Worm (Caenorhabditis elegans) whole organism, late embryonic: Measurements from ENCODE around the gene F40F8.11.

Experiments used
- ahr-1 ChIP-seq: sonication (generic microtip); optimal IDR thresholded peaks from 2 replicates; lab custom pipeline; 2016; ENCODE audit warnings: missing genetic modification characterization, missing compliant biosample characterization
- ama-1 ChIP-seq: fragments of 150-350 bp; optimal IDR thresholded peaks from 2 replicates; lab custom pipeline; 2014
- dmd-4 ChIP-seq: sonication (generic microtip); optimal IDR thresholded peaks from 2 replicates; lab custom pipeline; 2016; ENCODE audit warnings: borderline replicate concordance, missing genetic modification characterization, missing compliant biosample characterization
- dve-1 ChIP-seq: sonication (generic microtip); optimal IDR thresholded peaks from 2 replicates; lab custom pipeline; 2017; ENCODE audit warnings: antibody characterized with exemption, mild to moderate bottlenecking, missing genetic modification characterization, missing compliant biosample characterization
- fkh-10 ChIP-seq: fragments of 150-350 bp; optimal IDR thresholded peaks from 2 replicates; lab custom pipeline; 2014; ENCODE audit warnings: missing biosample characterization, missing genetic modification reagents, missing genetic modification characterization
- lim-6 ChIP-seq: sonication (generic microtip); optimal IDR thresholded peaks from 2 replicates; lab custom pipeline; 2016; ENCODE audit warnings: missing genetic modification characterization, missing compliant biosample characterization
- odd-2 ChIP-seq: sonication (generic microtip); optimal IDR thresholded peaks from 2 replicates; lab custom pipeline; 2017; ENCODE audit warnings: antibody characterized with exemption, mild to moderate bottlenecking, missing genetic modification characterization, missing compliant biosample characterization
- pag-3 ChIP-seq: sonication (generic microtip); optimal IDR thresholded peaks from 2 replicates; lab custom pipeline; 2016; ENCODE audit warnings: missing compliant biosample characterization, missing genetic modification characterization, borderline replicate concordance
- pqm-1 ChIP-seq: sonication (generic microtip); optimal IDR thresholded peaks from 2 replicates; lab custom pipeline; 2016; ENCODE audit warnings: missing genetic modification characterization, missing compliant biosample characterization
- unc-42 ChIP-seq: sonication (generic microtip); optimal IDR thresholded peaks from 2 replicates; lab custom pipeline; 2016; ENCODE audit warnings: missing genotype, missing genetic modification characterization, missing compliant biosample characterization

DNA sequence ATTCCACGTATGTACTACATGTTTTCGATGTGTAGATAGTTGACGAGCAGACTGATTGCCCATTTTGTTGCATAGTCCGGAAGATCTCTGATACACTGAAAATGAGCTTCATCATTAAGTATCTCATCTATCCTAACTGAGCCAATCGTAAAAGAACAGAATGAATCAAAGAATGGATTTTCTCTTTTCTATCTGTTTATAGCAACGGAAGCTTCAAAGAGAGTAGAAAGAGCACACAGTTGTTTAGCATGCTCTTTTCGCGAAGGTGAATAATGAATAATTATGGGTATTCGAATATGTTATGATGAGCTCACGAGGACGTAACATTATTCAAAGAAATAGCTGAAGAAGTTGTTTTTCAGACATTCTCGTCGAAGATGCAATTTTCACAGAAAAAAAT lies 21.3 kb downstream of the F40F8.11 start, which contains the start of gene glb-4:
- TF ChIP-seq dve-1 (tag; lab: Kevin White, UChicago) (no peak), ama-1 (lab: Kevin White, UChicago) (no peak), odd-2 (tag; lab: Kevin White, UChicago) (no peak), dmd-4 (tag; lab: Kevin White, UChicago) (no peak), pqm-1 (tag; lab: Kevin White, UChicago) (no peak), fkh-10 (no peak), ahr-1 (tag; lab: Kevin White, UChicago) (no peak), unc-42 (tag; lab: Kevin White, UChicago) (no peak), pag-3 (tag; lab: Kevin White, UChicago) (no peak), lim-6 (tag; lab: Kevin White, UChicago) (no peak)
